Worm (Caenorhabditis elegans): ENCODE measurements around the gene Y46D2A.1.

ce11 chrII:3318839-3319238 is 3.5 kb upstream of the Y46D2A.1 start:
- TF ChIP-seq him-1 (tag; optimal IDR thresholded peaks at IDR 0.05) (no peak), dao-5 (tag; optimal IDR thresholded peaks at IDR 0.05) (no peak)

Data from whole organism, L4/young adult.